Fruit fly (Drosophila melanogaster) whole organism: ENCODE results near the gene Or82a.

Source experiments
- CG8478 ChIP-seq: fragments of >200 bp; optimal IDR thresholded peaks from 2 replicates; lab custom pipeline; 2018; ENCODE audit warnings: inconsistent platforms
- Dll ChIP-seq: fragments of >200 bp; optimal IDR thresholded peaks from 2 replicates; lab custom pipeline; 2017
- usp ChIP-seq: fragments of >200 bp; optimal IDR thresholded peaks from 2 replicates; lab custom pipeline; 2017; ENCODE audit warnings: missing biosample characterization, missing genetic modification characterization, mixed read lengths

DNA sequence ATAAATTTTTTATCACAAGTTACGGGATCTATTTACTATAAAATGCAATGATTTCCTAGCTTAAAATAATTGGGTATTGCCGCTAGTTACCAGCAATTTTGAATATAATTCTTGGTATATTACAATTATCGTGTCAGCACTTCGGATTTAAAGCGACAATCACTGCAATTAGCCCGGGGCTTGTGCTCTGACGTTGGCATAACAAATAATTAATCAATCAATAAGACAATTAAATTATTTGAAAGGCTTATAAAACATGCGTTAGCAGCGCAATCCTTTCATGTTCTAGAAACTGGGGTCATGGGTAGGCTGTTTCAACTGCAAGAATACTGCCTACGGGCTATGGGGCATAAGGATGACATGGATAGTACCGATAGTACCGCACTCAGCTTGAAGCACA, at the start of gene Or82a:
- TF ChIP-seq usp (GFP tag; lab: Kevin White, UChicago) (no peak), CG8478 (lab: Kevin White, UChicago) (no peak), Dll (lab: Kevin White, UChicago) (no peak)
